Fruit fly (Drosophila melanogaster): ENCODE measurements around the gene CG14377.

CG14377 gene

dm6 chr3R:13446489-13446888, 48.9 kb downstream of the CG14377 start (continued):
- TF ChIP-seq tap (tag; optimal IDR thresholded peaks at IDR 0.05) = no peak
- peak; percentile 81 for TF ChIP-seq gem (tag; optimal IDR thresholded peaks at IDR 0.05)
- no peak for TF ChIP-seq pita (GFP tag; optimal IDR thresholded peaks at IDR 0.05)
- TF ChIP-seq ranshi (GFP tag; IDR thresholded peaks at IDR 0.05) = peak; percentile 43; the same call in 1 of the 2 replicates
- no peak for TF ChIP-seq CrebB (tag; optimal IDR thresholded peaks at IDR 0.05)
- peak; percentile 22 for TF ChIP-seq CG4820 (GFP tag; optimal IDR thresholded peaks at IDR 0.05)
- TF ChIP-seq Meics (GFP tag; optimal IDR thresholded peaks at IDR 0.05) = peak; percentile 59
- TF ChIP-seq exex (tag; optimal IDR thresholded peaks at IDR 0.05) = no peak
- no peak for TF ChIP-seq CG42726 (GFP tag; IDR thresholded peaks at IDR 0.05; ENCODE audit: partially characterized antibody)
- TF ChIP-seq peb (GFP tag; IDR thresholded peaks at IDR 0.05) = no peak
- no peak for TF ChIP-seq CG12236 (GFP tag; optimal IDR thresholded peaks at IDR 0.05)
- TF ChIP-seq Dref (GFP tag; IDR thresholded peaks at IDR 0.05) = no peak
- no peak for TF ChIP-seq CG33557 (GFP tag; optimal IDR thresholded peaks at IDR 0.05)
- no peak for TF ChIP-seq CG16779 (GFP tag; IDR thresholded peaks at IDR 0.05)
- TF ChIP-seq wek (GFP tag; optimal IDR thresholded peaks at IDR 0.05) = no peak
- TF ChIP-seq CG4360 (GFP tag; IDR thresholded peaks at IDR 0.05) = no peak
- no peak for TF ChIP-seq B-H1 (GFP tag; IDR thresholded peaks at IDR 0.05)
- no peak for TF ChIP-seq HLHmδ (GFP tag; optimal IDR thresholded peaks at IDR 0.05)
- no peak for TF ChIP-seq lov (optimal IDR thresholded peaks at IDR 0.05)
- no peak for TF ChIP-seq lov (GFP tag; IDR thresholded peaks at IDR 0.05)
- TF ChIP-seq D19B (GFP tag; optimal IDR thresholded peaks at IDR 0.05) = peak; percentile 2
- no peak for TF ChIP-seq tup (GFP tag; optimal IDR thresholded peaks at IDR 0.05)
- no peak for TF ChIP-seq Atf6 (GFP tag; IDR thresholded peaks at IDR 0.05)
- no peak for TF ChIP-seq toy (GFP tag; IDR thresholded peaks at IDR 0.05)
- TF ChIP-seq h (optimal IDR thresholded peaks at IDR 0.05) = no peak
- no peak; the same call in 1 of the 2 replicates for TF ChIP-seq ssp (GFP tag; IDR thresholded peaks at IDR 0.05)
- peak; percentile 15 for TF ChIP-seq CG9817 (tag; optimal IDR thresholded peaks at IDR 0.05)
- no peak for TF ChIP-seq Antp (GFP tag; optimal IDR thresholded peaks at IDR 0.05)
- TF ChIP-seq Poxn (GFP tag; IDR thresholded peaks at IDR 0.05) = no peak
- TF ChIP-seq pan (optimal IDR thresholded peaks at IDR 0.05) = no peak
- no peak for TF ChIP-seq pan (GFP tag; optimal IDR thresholded peaks at IDR 0.05 in 1 of 2, IDR thresholded peaks at IDR 0.05 in 1 of 2)
- TF ChIP-seq CG4282 (GFP tag; optimal IDR thresholded peaks at IDR 0.05) = no peak
- TF ChIP-seq zen (tag; optimal IDR thresholded peaks at IDR 0.05) = no peak
- TF ChIP-seq kah (GFP tag; optimal IDR thresholded peaks at IDR 0.05) = no peak
- TF ChIP-seq mirr (GFP tag; optimal IDR thresholded peaks at IDR 0.05) = no peak
- TF ChIP-seq Lhr (GFP tag; optimal IDR thresholded peaks at IDR 0.05) = no peak
- TF ChIP-seq maf-S (GFP tag; optimal IDR thresholded peaks at IDR 0.05) = no peak
- no peak for TF ChIP-seq btn (GFP tag; optimal IDR thresholded peaks at IDR 0.05)
- no peak for TF ChIP-seq CG1832 (GFP tag; optimal IDR thresholded peaks at IDR 0.05)
- TF ChIP-seq CG8290 (GFP tag; optimal IDR thresholded peaks at IDR 0.05) = no peak
- TF ChIP-seq CG8290 (tag; optimal IDR thresholded peaks at IDR 0.05) = peak in 1 of 2 experiments; percentile 50
- TF ChIP-seq CG11695 (GFP tag; IDR thresholded peaks at IDR 0.05) = peak; percentile 70; the same call in 2 of the 3 replicates
- no peak for TF ChIP-seq CG8359 (GFP tag; optimal IDR thresholded peaks at IDR 0.05; ENCODE audit: borderline replicate concordance)
- no peak for TF ChIP-seq ro (GFP tag; IDR thresholded peaks at IDR 0.05)
- TF ChIP-seq Ssrp (tag; optimal IDR thresholded peaks at IDR 0.05) = peak; percentile 51
- no peak for TF ChIP-seq schlank (tag; optimal IDR thresholded peaks at IDR 0.05)
- TF ChIP-seq CG15514 (GFP tag; optimal IDR thresholded peaks at IDR 0.05) = peak; percentile 11
- no peak for TF ChIP-seq Mrtf (GFP tag; IDR thresholded peaks at IDR 0.05)
- TF ChIP-seq CG1233 (GFP tag; optimal IDR thresholded peaks at IDR 0.05) = peak; percentile 19
- TF ChIP-seq slbo (GFP tag; IDR thresholded peaks at IDR 0.05) = peak; percentile 49; the same call in 1 of the 2 replicates
- peak; percentile 15 for TF ChIP-seq CG10654 (GFP tag; optimal IDR thresholded peaks at IDR 0.05)
- TF ChIP-seq BEAF-32 (GFP tag; optimal IDR thresholded peaks at IDR 0.05) = no peak
- no peak for TF ChIP-seq CG31224 (GFP tag; IDR thresholded peaks at IDR 0.05)
